Worm (Caenorhabditis elegans) whole organism, mixed stage, embryonic: ENCODE data around the gene gcy-12.

Experiments used
- M03D4.4 ChIP-seq: sonication (generic microtip); optimal IDR thresholded peaks from 2 replicates; lab custom pipeline; 2017; ENCODE audit warnings: mild to moderate bottlenecking, missing genetic modification characterization, missing compliant biosample characterization
- bed-3 ChIP-seq: fragments of 200-800 bp; sonication (Bioruptor generic); optimal IDR thresholded peaks from 3 replicates; lab custom pipeline; 2018; ENCODE audit warnings: mild to moderate bottlenecking, missing genetic modification characterization, moderate library complexity, missing compliant biosample characterization
- blmp-1 ChIP-seq: fragments of 150-350 bp; optimal IDR thresholded peaks from 2 replicates; lab custom pipeline; 2014; ENCODE audit warnings: missing biosample characterization, missing genetic modification characterization
- ceh-43 ChIP-seq: fragments of 200-800 bp; sonication (Bioruptor generic); optimal IDR thresholded peaks from 2 replicates; lab custom pipeline; 2018; ENCODE audit warnings: mild to moderate bottlenecking, missing genetic modification characterization, moderate library complexity, missing compliant biosample characterization
- ceh-83 ChIP-seq: fragments of 200-800 bp; sonication (Bioruptor generic); optimal IDR thresholded peaks from 2 replicates; lab custom pipeline; 2018; ENCODE audit warnings: mild to moderate bottlenecking, missing genetic modification characterization, missing compliant biosample characterization
- ces-1 ChIP-seq: fragments of 150-350 bp; optimal IDR thresholded peaks from 2 replicates; lab custom pipeline; 2014; ENCODE audit warnings: missing biosample characterization, missing genetic modification reagents, missing genetic modification characterization
- cnd-1 ChIP-seq: fragments of 200-800 bp; sonication (Bioruptor generic); optimal IDR thresholded peaks from 2 replicates; lab custom pipeline; 2018; ENCODE audit warnings: mild to moderate bottlenecking, missing genetic modification characterization, missing compliant biosample characterization
- drap-1 ChIP-seq: fragments of 200-800 bp; sonication (Bioruptor generic); optimal IDR thresholded peaks from 3 replicates; lab custom pipeline; 2018; ENCODE audit warnings: mild to moderate bottlenecking, missing genetic modification characterization, missing compliant biosample characterization
- elt-1 ChIP-seq: sonication (generic microtip); optimal IDR thresholded peaks from 2 replicates; lab custom pipeline; 2017; ENCODE audit warnings: missing genetic modification characterization, mild to moderate bottlenecking, missing compliant biosample characterization, antibody characterized with exemption, moderate library complexity, borderline replicate concordance; ENCODE audit not compliant: insufficient read depth
- elt-3 ChIP-seq: fragments of 150-350 bp; optimal IDR thresholded peaks from 2 replicates; lab custom pipeline; 2014; ENCODE audit warnings: missing biosample characterization, missing genetic modification characterization
- flh-1 ChIP-seq: fragments of 200-800 bp; sonication (Bioruptor generic); optimal IDR thresholded peaks from 2 replicates; lab custom pipeline; 2018; ENCODE audit warnings: mild to moderate bottlenecking, missing genetic modification characterization, moderate library complexity, missing compliant biosample characterization
- hlh-1 ChIP-seq: fragments of 150-350 bp; optimal IDR thresholded peaks from 2 replicates; lab custom pipeline; 2014; ENCODE audit warnings: missing biosample characterization, missing genetic modification reagents, missing genetic modification characterization
- lin-13 ChIP-seq: fragments of 150-350 bp; optimal IDR thresholded peaks from 2 replicates; lab custom pipeline; 2014; ENCODE audit warnings: missing biosample characterization, missing genetic modification characterization
- lsy-2 ChIP-seq: fragments of 150-350 bp; optimal IDR thresholded peaks from 2 replicates; lab custom pipeline; 2014; ENCODE audit warnings: missing biosample characterization, missing genetic modification characterization
- mab-5 ChIP-seq: fragments of 150-350 bp; optimal IDR thresholded peaks from 2 replicates; lab custom pipeline; 2014; ENCODE audit warnings: missing biosample characterization, missing genetic modification characterization
- mep-1 ChIP-seq: fragments of 150-350 bp; optimal IDR thresholded peaks from 2 replicates; lab custom pipeline; 2017; ENCODE audit warnings: missing biosample characterization, missing genetic modification reagents, missing genetic modification characterization, inconsistent platforms
- mls-2 ChIP-seq: sonication (generic microtip); optimal IDR thresholded peaks from 2 replicates; lab custom pipeline; 2016; ENCODE audit warnings: mild to moderate bottlenecking, missing genetic modification characterization, moderate library complexity, missing compliant biosample characterization
- nhr-237 ChIP-seq: fragments of 150-350 bp; optimal IDR thresholded peaks from 2 replicates; lab custom pipeline; 2014; ENCODE audit warnings: missing biosample characterization, missing genetic modification characterization
- pha-4 ChIP-seq: fragments of 150-350 bp; optimal IDR thresholded peaks from 2 replicates; lab custom pipeline; 2018; ENCODE audit warnings: missing biosample characterization, missing genetic modification reagents, missing genetic modification characterization
- sem-2 ChIP-seq: fragments of 200-800 bp; sonication (Bioruptor generic); optimal IDR thresholded peaks from 2 replicates; lab custom pipeline; 2018; ENCODE audit warnings: mild to moderate bottlenecking, missing genetic modification characterization, missing compliant biosample characterization
- sptf-1 ChIP-seq: sonication (generic microtip); optimal IDR thresholded peaks from 2 replicates; lab custom pipeline; 2017; ENCODE audit warnings: mild to moderate bottlenecking, missing genetic modification characterization, moderate library complexity, missing compliant biosample characterization
- tbx-8 ChIP-seq: fragments of 200-800 bp; sonication (Bioruptor generic); optimal IDR thresholded peaks from 2 replicates; lab custom pipeline; 2018; ENCODE audit warnings: mild to moderate bottlenecking, missing genetic modification characterization, moderate library complexity, missing compliant biosample characterization
- unc-120 ChIP-seq: sonication (generic microtip); optimal IDR thresholded peaks from 2 replicates; lab custom pipeline; 2017; ENCODE audit warnings: missing genetic modification characterization, missing compliant biosample characterization; ENCODE audit not compliant: poor library complexity, severe bottlenecking
- unc-39 ChIP-seq: fragments of 150-350 bp; optimal IDR thresholded peaks from 2 replicates; lab custom pipeline; 2014; ENCODE audit warnings: missing biosample characterization, missing genetic modification characterization
- unc-62 ChIP-seq: fragments of 150-350 bp; optimal IDR thresholded peaks from 2 replicates; lab custom pipeline; 2014; ENCODE audit warnings: missing biosample characterization, missing genetic modification reagents, missing genetic modification characterization
- zip-8 ChIP-seq: fragments of 150-350 bp; optimal IDR thresholded peaks from 2 replicates; lab custom pipeline; 2014; ENCODE audit warnings: missing biosample characterization, missing genetic modification characterization

The gcy-12 gene

DNA sequence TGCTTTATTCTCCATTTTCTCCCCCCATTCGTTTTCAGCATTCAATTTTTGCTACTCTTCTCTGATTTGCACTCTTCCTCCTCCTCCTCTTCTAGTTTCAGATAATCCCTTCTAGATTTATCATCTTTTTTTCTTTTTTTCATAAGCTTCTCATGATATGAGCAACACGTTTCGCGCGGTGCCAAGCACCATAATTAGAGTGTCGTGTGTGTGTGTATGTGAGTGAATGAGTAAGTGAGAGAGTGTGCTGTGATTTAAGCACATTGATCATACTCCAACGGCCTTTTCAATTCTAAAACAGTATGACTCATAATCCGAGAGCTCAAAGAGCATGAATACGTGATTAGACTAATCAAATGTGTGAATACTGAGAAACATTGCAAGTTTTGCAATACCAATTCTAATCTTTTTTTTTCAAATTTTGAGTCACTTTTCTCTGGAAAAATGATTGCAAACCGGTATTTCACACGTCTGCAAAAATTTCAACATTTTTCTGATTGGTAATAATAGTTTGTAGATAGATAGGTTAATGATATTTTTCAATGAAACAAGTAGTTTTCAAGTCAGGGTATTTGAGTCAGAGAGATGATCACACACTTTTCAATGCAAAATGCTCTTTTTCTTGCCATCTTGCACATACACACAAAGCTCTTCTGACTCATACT lies 23.7 kb downstream of the gcy-12 start:
- TF ChIP-seq lsy-2 (tag; lab: Kevin White, UChicago) (no peak), ceh-43 (GFP tag; lab: Kevin White, UChicago) (no peak)

DNA sequence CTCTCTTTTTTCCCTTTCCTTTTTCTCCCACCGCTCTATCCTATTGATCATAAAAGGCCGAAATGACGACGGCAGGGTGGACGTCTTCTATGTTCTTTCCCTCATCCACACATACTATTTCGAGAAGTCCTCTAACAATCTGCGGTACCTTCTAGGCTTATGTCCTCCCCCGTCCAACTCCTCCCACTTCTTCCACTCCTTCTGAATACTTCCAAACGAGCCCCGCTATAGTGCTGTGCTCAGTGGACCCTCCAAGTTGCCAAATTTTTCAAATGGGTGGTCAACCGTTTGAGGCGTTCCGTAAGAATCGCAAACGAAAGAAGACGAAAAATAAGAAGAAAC lies 24.2 kb downstream of the gcy-12 start:
- TF ChIP-seq lin-13 (tag; lab: Kevin White, UChicago) (no peak), ces-1 (GFP tag; lab: Kevin White, UChicago) (peak; percentile 40), hlh-1 (no peak), unc-39 (tag; lab: Kevin White, UChicago) (no peak), mep-1 (tag; lab: Kevin White, UChicago) (peak; percentile 63), ceh-83 (no peak), M03D4.4 (tag; lab: Kevin White, UChicago) (no peak), unc-62 (GFP tag; lab: Kevin White, UChicago) (peak; percentile 32), elt-1 (tag; lab: Kevin White, UChicago) (no peak), cnd-1 (tag; lab: Kevin White, UChicago) (peak; percentile 27), zip-8 (no peak), blmp-1 (tag; lab: Kevin White, UChicago) (no peak), unc-120 (tag; lab: Kevin White, UChicago) (no peak), ceh-43 (GFP tag; lab: Kevin White, UChicago) (no peak), sptf-1 (no peak)

DNA sequence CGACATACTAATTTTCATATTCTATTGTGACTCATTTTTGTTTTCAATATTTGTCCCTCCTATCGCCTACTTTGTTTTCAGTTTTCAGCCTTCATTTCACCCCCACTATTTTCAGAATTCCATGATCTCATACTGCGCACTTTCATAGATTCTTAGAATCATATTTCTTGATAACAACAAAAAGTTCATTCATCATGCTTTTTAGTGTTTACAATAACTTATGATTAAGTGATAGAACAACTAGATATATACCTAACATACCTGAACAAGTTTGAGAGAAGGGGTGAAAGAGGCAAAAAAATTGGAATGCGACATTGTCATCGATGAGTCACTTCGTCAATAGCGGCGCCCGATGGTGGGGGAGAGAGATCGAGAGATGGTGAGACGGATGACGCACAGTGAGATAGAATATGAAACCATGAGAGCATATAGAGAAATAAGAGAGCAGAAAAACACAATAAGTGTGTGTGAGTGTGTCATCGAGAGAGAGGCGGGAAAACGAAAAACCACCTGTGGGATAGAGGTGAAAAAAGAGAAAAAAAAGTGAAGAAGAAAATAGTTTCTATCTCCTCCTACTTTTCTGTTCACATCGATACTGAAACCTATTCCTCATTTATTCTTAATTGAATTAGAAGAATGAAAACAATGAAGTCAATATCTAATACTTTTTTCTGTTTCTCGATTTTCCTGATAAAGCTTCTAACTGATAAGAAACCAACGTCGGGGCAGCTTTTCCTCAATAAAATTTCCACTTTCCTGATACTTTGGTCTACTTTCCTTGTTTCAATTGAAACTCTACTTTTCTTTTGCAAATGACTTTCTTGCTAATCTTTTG lies 25.0 kb downstream of the gcy-12 start:
- peak; percentile 67 for TF ChIP-seq pha-4
- TF ChIP-seq mls-2 (tag; lab: Kevin White, UChicago) = no peak
- no peak for TF ChIP-seq zip-8
- TF ChIP-seq lsy-2 (tag; lab: Kevin White, UChicago) = no peak
- no peak for TF ChIP-seq lin-13 (tag; lab: Kevin White, UChicago)
- peak; percentile 19 for TF ChIP-seq sptf-1
- TF ChIP-seq M03D4.4 (tag; lab: Kevin White, UChicago) = peak; percentile 7
- TF ChIP-seq unc-120 (tag; lab: Kevin White, UChicago) = peak; percentile 49
- TF ChIP-seq nhr-237 = peak; percentile 53
- no peak for TF ChIP-seq mab-5 (tag; lab: Kevin White, UChicago)
- TF ChIP-seq ces-1 (GFP tag; lab: Kevin White, UChicago) = peak; percentile 64
- TF ChIP-seq unc-62 (GFP tag; lab: Kevin White, UChicago) = peak; percentile 59
- peak; percentile 39 for TF ChIP-seq hlh-1

DNA sequence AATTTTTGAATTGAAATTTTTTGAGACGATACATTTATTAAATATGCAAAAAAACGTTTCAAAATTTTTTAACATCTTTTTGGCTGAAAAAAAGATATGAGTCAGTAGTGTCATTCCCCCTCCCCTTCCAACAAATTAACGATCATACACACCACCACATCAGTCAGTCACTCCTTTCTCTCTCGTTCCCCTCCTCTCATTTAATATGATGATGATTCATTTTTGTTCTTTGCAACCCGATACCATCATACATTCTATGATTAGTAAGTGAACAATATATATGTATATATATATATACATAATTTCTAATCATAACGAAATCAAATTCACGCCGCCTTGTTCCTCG lies 25.6 kb downstream of the gcy-12 start:
- TF ChIP-seq pha-4 = no peak
- no peak for TF ChIP-seq bed-3 (GFP tag; lab: Kevin White, UChicago)
- no peak for TF ChIP-seq blmp-1 (tag; lab: Kevin White, UChicago)
- TF ChIP-seq elt-1 (tag; lab: Kevin White, UChicago) = no peak

DNA sequence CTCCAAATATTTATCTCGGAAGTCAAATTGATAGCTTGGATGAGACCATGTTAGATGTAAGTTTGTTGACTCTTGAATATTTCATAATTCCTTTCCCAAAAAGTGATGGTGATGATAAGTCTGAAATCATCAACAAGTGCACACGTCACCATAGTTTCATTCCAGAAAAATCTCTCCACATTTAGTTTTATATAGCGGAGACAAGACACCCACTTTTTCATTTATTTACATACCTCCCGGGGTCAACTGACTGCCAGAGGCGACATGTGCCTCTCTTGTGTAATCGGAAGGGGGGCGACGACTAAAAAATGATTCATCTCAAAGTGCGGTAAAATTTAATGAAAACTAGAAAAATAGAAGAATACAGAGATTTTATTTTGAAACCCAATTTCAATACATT lies 26.5 kb downstream of the gcy-12 start:
- TF ChIP-seq sem-2 (GFP tag; lab: Kevin White, UChicago) (no peak), mab-5 (tag; lab: Kevin White, UChicago) (no peak), drap-1 (GFP tag; lab: Kevin White, UChicago) (no peak), elt-3 (no peak), mep-1 (tag; lab: Kevin White, UChicago) (no peak)

DNA sequence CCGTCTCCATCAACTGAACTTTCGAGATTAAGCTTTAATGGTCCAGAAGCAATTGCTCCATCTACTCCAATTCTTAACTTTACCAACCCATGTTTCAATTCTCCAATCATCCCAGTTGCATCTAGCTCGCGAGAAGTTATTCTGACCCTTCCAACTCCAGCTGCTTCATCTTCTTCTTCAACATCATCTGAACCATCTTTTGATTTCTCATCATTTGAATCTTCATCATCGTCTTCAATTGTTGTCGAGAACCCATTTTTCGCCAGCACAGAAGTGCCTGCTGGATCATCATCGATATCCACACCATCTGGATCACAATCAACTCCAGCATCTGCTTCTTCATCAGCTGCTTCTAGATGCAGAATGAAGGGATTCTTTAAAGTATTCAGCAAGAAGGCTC lies 27.7 kb downstream of the gcy-12 start:
- TF ChIP-seq blmp-1 (tag; lab: Kevin White, UChicago) (no peak), elt-1 (tag; lab: Kevin White, UChicago) (no peak), sptf-1 (no peak), ceh-83 (no peak), flh-1 (GFP tag; lab: Kevin White, UChicago) (no peak), lsy-2 (tag; lab: Kevin White, UChicago) (no peak), tbx-8 (no peak), M03D4.4 (tag; lab: Kevin White, UChicago) (no peak)
- TF ChIP-seq, all 35 proteins: peak for 0
